Worm (Caenorhabditis elegans) whole organism, early embryonic: ENCODE measurements around the gene C06E1.11.

Experiments used
- B0310.2 ChIP-seq: sonication (generic microtip); optimal IDR thresholded peaks from 2 replicates; lab custom pipeline; 2016; ENCODE audit warnings: mild to moderate bottlenecking, missing genetic modification characterization, missing compliant biosample characterization
- F13C5.2 ChIP-seq: sonication (generic microtip); optimal IDR thresholded peaks from 2 replicates; lab custom pipeline; 2017; ENCODE audit warnings: mild to moderate bottlenecking, missing genetic modification characterization, inconsistent platforms, missing compliant biosample characterization
- ama-1 ChIP-seq: fragments of 150-350 bp; optimal IDR thresholded peaks from 2 replicates; lab custom pipeline; 2014
- ets-7 ChIP-seq: sonication (generic microtip); optimal IDR thresholded peaks from 2 replicates; lab custom pipeline; 2016; ENCODE audit warnings: missing genotype, missing genetic modification characterization, missing compliant biosample characterization
- flt-1 ChIP-seq: fragments of 200-800 bp; sonication (Bioruptor generic); IDR thresholded peaks from 2 replicates; pipeline ENCODE4 v1.3.6; 2022; ENCODE audit warnings: missing genetic modification characterization, missing compliant biosample characterization
- hnd-1 ChIP-seq: sonication (generic microtip); optimal IDR thresholded peaks from 2 replicates; lab custom pipeline; 2016; ENCODE audit warnings: missing genetic modification characterization, missing compliant biosample characterization
- scrt-1 ChIP-seq: fragments of 200-800 bp; sonication (Bioruptor generic); IDR thresholded peaks from 2 replicates; pipeline ENCODE4 v1.3.6; 2022; ENCODE audit warnings: missing genetic modification characterization, missing compliant biosample characterization
- tbx-11 ChIP-seq: fragments of 200-800 bp; sonication (Bioruptor generic); IDR thresholded peaks from 2 replicates; pipeline ENCODE4 v1.3.6; 2022; ENCODE audit warnings: missing genetic modification characterization, missing compliant biosample characterization
- tbx-37 ChIP-seq: fragments of 200-800 bp; sonication (Bioruptor generic); conservative IDR thresholded peaks from 2 replicates; pipeline ENCODE4 v1.3.6; 2022; ENCODE audit warnings: missing genetic modification reagents, missing genetic modification characterization, missing compliant biosample characterization
- tra-4 ChIP-seq: sonication (generic microtip); optimal IDR thresholded peaks from 2 replicates; lab custom pipeline; 2017; ENCODE audit warnings: missing genetic modification characterization, missing compliant biosample characterization

- TF ChIP-seq hnd-1 (tag; lab: Kevin White, UChicago) (no peak), scrt-1 (GFP tag; lab: Robert Waterston, UW) (no peak), tra-4 (tag; lab: Kevin White, UChicago) (no peak), flt-1 (GFP tag; lab: Robert Waterston, UW) (no peak), ama-1 (lab: Kevin White, UChicago) (no peak), ets-7 (tag; lab: Kevin White, UChicago) (no peak), tbx-37 (GFP tag; lab: Robert Waterston, UW) (no peak), F13C5.2 (tag; lab: Kevin White, UChicago) (no peak), B0310.2 (tag; lab: Kevin White, UChicago) (no peak), tbx-11 (GFP tag; lab: Robert Waterston, UW) (no peak)
Observed at ce11 chrIII:8655412-8655811, 38.9 kb upstream of the C06E1.11 start.
